Worm (Caenorhabditis elegans) whole organism, L4 larva: ENCODE results near the gene srh-46.

Experiments used
- F44E2.7 ChIP-seq: fragments of 200-800 bp; sonication (Bioruptor generic); IDR thresholded peaks from 2 replicates; pipeline ENCODE4 v2.1.2; 2022; ENCODE audit warnings: missing genetic modification characterization, missing compliant biosample characterization
- F49E8.2 ChIP-seq: sonication (generic microtip); optimal IDR thresholded peaks from 2 replicates; lab custom pipeline; 2016; ENCODE audit warnings: missing compliant biosample characterization, mild to moderate bottlenecking, missing genetic modification characterization, borderline replicate concordance
- Y48G9A.11 ChIP-seq: fragments of 200-800 bp; sonication (Bioruptor generic); IDR thresholded peaks from 2 replicates; pipeline ENCODE4 v1.3.6; 2022; ENCODE audit warnings: missing genetic modification reagents, missing genetic modification characterization, missing compliant biosample characterization
- Y75B8A.6 ChIP-seq: fragments of 200-800 bp; sonication (Bioruptor generic); IDR thresholded peaks from 2 replicates; pipeline ENCODE4 v1.3.6; 2022; ENCODE audit warnings: missing genetic modification reagents, missing genetic modification characterization, missing compliant biosample characterization
- ZK546.5 ChIP-seq, 2 experiments: sonication (generic microtip); optimal IDR thresholded peaks; 2 replicates each; lab custom pipeline; 2017; ENCODE audit warnings: missing biosample characterization in 2 of 2, missing genetic modification characterization in 2 of 2
- aly-2 ChIP-seq: sonication (generic microtip); optimal IDR thresholded peaks from 2 replicates; lab custom pipeline; 2018; ENCODE audit warnings: missing biosample characterization, missing genetic modification characterization
- arid-1 ChIP-seq: fragments of 200-800 bp; sonication (Bioruptor generic); conservative IDR thresholded peaks from 2 replicates; pipeline ENCODE4 v1.3.6; 2022; ENCODE audit warnings: missing genetic modification reagents, missing genetic modification characterization, missing compliant biosample characterization
- attf-4 ChIP-seq: sonication (generic microtip); optimal IDR thresholded peaks from 3 replicates; lab custom pipeline; 2017; ENCODE audit warnings: missing biosample characterization, missing genetic modification characterization
- ceh-62 ChIP-seq: sonication (generic microtip); optimal IDR thresholded peaks from 2 replicates; lab custom pipeline; 2017; ENCODE audit warnings: missing biosample characterization, missing genetic modification characterization
- ceh-82 ChIP-seq: sonication (generic microtip); optimal IDR thresholded peaks from 2 replicates; lab custom pipeline; 2017; ENCODE audit warnings: missing biosample characterization, missing genetic modification characterization
- daf-12 ChIP-seq: fragments of 150-350 bp; optimal IDR thresholded peaks from 2 replicates; lab custom pipeline; 2014; ENCODE audit warnings: missing biosample characterization, missing genetic modification reagents, missing genetic modification characterization
- daf-19 ChIP-seq: fragments of 200-800 bp; sonication (Bioruptor generic); conservative IDR thresholded peaks from 2 replicates; pipeline ENCODE4 v1.3.6; 2022; ENCODE audit warnings: missing genetic modification characterization, missing compliant biosample characterization
- dmd-6 ChIP-seq: fragments of 200-800 bp; sonication (Bioruptor generic); IDR thresholded peaks from 2 replicates; pipeline ENCODE4 v1.3.6; 2022; ENCODE audit warnings: missing genetic modification reagents, missing genetic modification characterization, missing compliant biosample characterization
- dmd-9 ChIP-seq: fragments of 200-800 bp; sonication (Bioruptor generic); IDR thresholded peaks from 2 replicates; pipeline ENCODE4 v1.3.6; 2022; ENCODE audit warnings: missing genetic modification reagents, missing genetic modification characterization, missing compliant biosample characterization
- duxl-1 ChIP-seq: sonication (generic microtip); optimal IDR thresholded peaks from 2 replicates; lab custom pipeline; 2016; ENCODE audit warnings: mild to moderate bottlenecking, missing genetic modification characterization, moderate library complexity, missing compliant biosample characterization; ENCODE audit not compliant: poor library complexity
- egl-43 ChIP-seq: fragments of 200-800 bp; sonication (Bioruptor generic); IDR thresholded peaks from 2 replicates; pipeline ENCODE4 v1.3.6; 2022; ENCODE audit warnings: missing genetic modification reagents, missing genetic modification characterization, missing compliant biosample characterization
- fkh-10 ChIP-seq: fragments of 150-350 bp; optimal IDR thresholded peaks from 2 replicates; lab custom pipeline; 2014; ENCODE audit warnings: missing biosample characterization, missing genetic modification reagents, missing genetic modification characterization
- lin-1 ChIP-seq: fragments of 200-800 bp; sonication (Bioruptor generic); IDR thresholded peaks from 2 replicates; pipeline ENCODE4 v1.3.6; 2022; ENCODE audit warnings: missing genetic modification reagents, missing genetic modification characterization, missing compliant biosample characterization
- lin-13 ChIP-seq: fragments of 150-350 bp; optimal IDR thresholded peaks from 2 replicates; lab custom pipeline; 2014; ENCODE audit warnings: missing biosample characterization, missing genetic modification reagents, missing genetic modification characterization
- lsy-2 ChIP-seq, 2 experiments: fragments of 150-350 bp in 1 of 2; sonication (generic microtip) in 1 of 2; optimal IDR thresholded peaks; 2 replicates each; lab custom pipeline; 2014 to 2017; ENCODE audit warnings: missing biosample characterization in 2 of 2, missing genetic modification characterization in 2 of 2
- mdl-1 ChIP-seq, 2 experiments: fragments of 150-350 bp in 1 of 2; sonication (generic microtip) in 1 of 2; optimal IDR thresholded peaks; 2 replicates each; lab custom pipeline; 2014 to 2017; ENCODE audit warnings: missing biosample characterization in 2 of 2, missing genetic modification characterization in 2 of 2
- mxl-3 ChIP-seq: fragments of 200-800 bp; sonication (Bioruptor generic); optimal IDR thresholded peaks from 2 replicates; lab custom pipeline; 2018; ENCODE audit warnings: mild to moderate bottlenecking, missing genetic modification characterization, missing compliant biosample characterization
- nhr-11 ChIP-seq: fragments of 150-350 bp; optimal IDR thresholded peaks from 2 replicates; lab custom pipeline; 2014; ENCODE audit warnings: missing biosample characterization, missing genetic modification characterization
- nhr-111 ChIP-seq: fragments of 200-800 bp; sonication (Bioruptor generic); optimal IDR thresholded peaks from 2 replicates; lab custom pipeline; 2018; ENCODE audit warnings: mild to moderate bottlenecking, missing genetic modification characterization, missing compliant biosample characterization
- nhr-28 ChIP-seq: fragments of 150-350 bp; optimal IDR thresholded peaks from 2 replicates; lab custom pipeline; 2014; ENCODE audit warnings: missing biosample characterization, missing genetic modification characterization
- nhr-6 ChIP-seq: fragments of 150-350 bp; optimal IDR thresholded peaks from 2 replicates; lab custom pipeline; 2014; ENCODE audit warnings: missing biosample characterization, missing genetic modification characterization
- nhr-77 ChIP-seq: fragments of 150-350 bp; optimal IDR thresholded peaks from 2 replicates; lab custom pipeline; 2014; ENCODE audit warnings: missing biosample characterization, missing genetic modification characterization
- pqm-1 ChIP-seq: sonication (generic microtip); optimal IDR thresholded peaks from 2 replicates; lab custom pipeline; 2017; ENCODE audit warnings: missing biosample characterization, missing genetic modification characterization
- rbr-2 ChIP-seq: sonication (generic microtip); optimal IDR thresholded peaks from 2 replicates; lab custom pipeline; 2016; ENCODE audit warnings: missing genotype, missing genetic modification characterization, missing compliant biosample characterization
- skn-1 ChIP-seq: fragments of 150-350 bp; optimal IDR thresholded peaks from 2 replicates; lab custom pipeline; 2014; ENCODE audit warnings: missing biosample characterization, missing genetic modification characterization
- unc-62 ChIP-seq, 3 experiments: fragments of 150-350 bp in 1 of 3; sonication (generic microtip); optimal IDR thresholded peaks in 2 of 3; peaks in 1 of 3; 1 replicate in 1 of 3; 2 replicates in 2 of 3; lab custom pipeline; 2014 to 2017; ENCODE audit warnings: missing biosample characterization in 3 of 3, missing genetic modification characterization in 3 of 3, missing genetic modification reagents in 3 of 3, missing genotype in 1 of 3
- zag-1 ChIP-seq: fragments of 150-350 bp; optimal IDR thresholded peaks from 2 replicates; lab custom pipeline; 2014; ENCODE audit warnings: missing biosample characterization, missing genetic modification characterization
- zfp-3 ChIP-seq: fragments of 200-800 bp; sonication (Bioruptor generic); conservative IDR thresholded peaks from 2 replicates; pipeline ENCODE4 v1.3.6; 2022; ENCODE audit warnings: missing genetic modification reagents, missing genetic modification characterization, missing compliant biosample characterization
- zip-2 ChIP-seq: fragments of 150-350 bp; optimal IDR thresholded peaks from 2 replicates; lab custom pipeline; 2014; ENCODE audit warnings: missing biosample characterization, missing genetic modification characterization

srh-46 gene

ce11 chrV:11268791-11269190 lies 33.9 kb downstream of the srh-46 start, which contains the start of gene str-115:
str-115 (plus strand) TSS chrV:11269091.
- TF ChIP-seq fkh-10 = no peak
- no peak for TF ChIP-seq ceh-62 (tag; lab: Kevin White, UChicago)
- no peak for TF ChIP-seq zfp-3 (GFP tag; lab: Robert Waterston, UW)
- no peak for TF ChIP-seq zip-2 (tag; lab: Kevin White, UChicago)
- no peak for TF ChIP-seq nhr-6 (tag; lab: Kevin White, UChicago)
- no peak for TF ChIP-seq attf-4 (tag; lab: Kevin White, UChicago)
- TF ChIP-seq arid-1 = no peak
- no peak for TF ChIP-seq lin-1 (GFP tag; lab: Robert Waterston, UW)
- no peak for TF ChIP-seq egl-43 (GFP tag; lab: Robert Waterston, UW)
- TF ChIP-seq F49E8.2 (tag; lab: Kevin White, UChicago) = no peak
- TF ChIP-seq dmd-9 (GFP tag; lab: Robert Waterston, UW) = no peak
- TF ChIP-seq mdl-1 (tag; optimal IDR thresholded peaks at IDR 0.05; lab: Kevin White, UChicago) = no peak
- TF ChIP-seq F44E2.7 (GFP tag; lab: Robert Waterston, UW) = no peak
- TF ChIP-seq, all 104 proteins: peak for 0

- no peak for TF ChIP-seq ceh-82 (tag; lab: Kevin White, UChicago)
- TF ChIP-seq nhr-28 (tag; lab: Kevin White, UChicago) = no peak
- no peak for TF ChIP-seq aly-2
- no peak for TF ChIP-seq Y75B8A.6 (GFP tag; lab: Robert Waterston, UW)
- no peak for TF ChIP-seq nhr-77
- TF ChIP-seq egl-43 (GFP tag; lab: Robert Waterston, UW) = no peak
- TF ChIP-seq skn-1 (tag; lab: Kevin White, UChicago) = no peak
- TF ChIP-seq Y48G9A.11 (GFP tag; lab: Robert Waterston, UW) = no peak
- no peak for TF ChIP-seq duxl-1 (tag; lab: Kevin White, UChicago)
- no peak for TF ChIP-seq lsy-2 (tag; optimal IDR thresholded peaks at IDR 0.05; lab: Kevin White, UChicago)
- no peak for TF ChIP-seq mdl-1 (tag; optimal IDR thresholded peaks at IDR 0.05; lab: Kevin White, UChicago)
- no peak for TF ChIP-seq ceh-62 (tag; lab: Kevin White, UChicago)
- no peak for TF ChIP-seq nhr-111 (GFP tag; lab: Kevin White, UChicago)
- TF ChIP-seq daf-19 (GFP tag; lab: Robert Waterston, UW) = no peak
- TF ChIP-seq nhr-11 = no peak
- TF ChIP-seq zag-1 (tag; lab: Kevin White, UChicago) = no peak
- TF ChIP-seq, all 104 proteins: peak for 0
These were observed 36.0 kb downstream of the srh-46 start, which contains the start of gene str-116 for ce11 chrV:11266681-11267080. str-116 (plus strand) TSS chrV:11266981.

- no peak for TF ChIP-seq lin-13
- TF ChIP-seq mxl-3 = peak; percentile 81
- peak in 1 of 2 experiments; percentile 10 for TF ChIP-seq unc-62 (GFP tag; optimal IDR thresholded peaks at IDR 0.05 in 1 of 2; lab: Kevin White, UChicago)
- TF ChIP-seq unc-62 (tag; optimal IDR thresholded peaks at IDR 0.05; lab: Kevin White, UChicago) = no peak
- no peak for TF ChIP-seq daf-12
- peak; percentile 63 for TF ChIP-seq pqm-1 (tag; lab: Kevin White, UChicago)
- TF ChIP-seq dmd-6 (GFP tag; lab: Robert Waterston, UW) = peak; percentile 66
- peak; percentile 37 for TF ChIP-seq nhr-28 (tag; lab: Kevin White, UChicago)
These were observed 37.2 kb downstream of the srh-46 start, which contains the start of gene cln-3.1 for ce11 chrV:11265482-11265881. cln-3.1 (minus strand) TSS chrV:11265652.

ce11 chrV:11263025-11263424 lies 39.7 kb downstream of the srh-46 start, which contains the start of gene F07B10.4:
F07B10.4 (minus strand) TSS chrV:11263125.
- TF ChIP-seq mdl-1 (tag; optimal IDR thresholded peaks at IDR 0.05; lab: Kevin White, UChicago) (no peak), ZK546.5 (tag; optimal IDR thresholded peaks at IDR 0.05; lab: Kevin White, UChicago) (no peak), rbr-2 (tag; lab: Kevin White, UChicago) (no peak)
- TF ChIP-seq, all 104 proteins: peak for 0
